Worm (Caenorhabditis elegans): ENCODE data around the gene C08F8.3.

C08F8.3 gene

DNA sequence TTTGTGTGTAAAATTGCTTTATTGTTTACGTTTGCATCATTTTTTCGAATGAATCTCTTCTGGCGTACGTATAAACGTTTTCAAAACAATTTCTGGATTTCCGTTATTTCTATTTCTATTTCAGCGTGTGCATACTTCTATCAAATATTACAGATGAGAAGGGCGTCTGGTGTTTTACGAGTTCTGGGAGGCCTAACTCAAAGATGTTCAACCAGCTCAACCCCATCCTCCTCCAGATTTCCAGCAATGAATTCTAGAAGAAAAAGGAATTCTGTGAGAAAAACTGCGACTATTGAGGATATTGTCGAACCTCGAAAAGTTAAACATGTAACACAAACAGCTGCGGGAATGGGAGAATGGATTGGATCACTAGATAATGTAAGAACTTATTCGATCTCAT, 4.0 kb upstream of the C08F8.3 start, which contains the start of gene C08F8.2:
C08F8.2 (plus strand) TSS at position 154 of the 400 bp plus-strand sequence.
- TF ChIP-seq ama-1 (optimal IDR thresholded peaks at IDR 0.05), result peak; percentile 1
- TF ChIP-seq lin-11 (tag; optimal IDR thresholded peaks at IDR 0.05), result no peak
- peak in 1 of 2 experiments; percentile 37 for TF ChIP-seq lsy-2 (tag; optimal IDR thresholded peaks at IDR 0.05)
- TF ChIP-seq nhr-6 (tag; optimal IDR thresholded peaks at IDR 0.05), result no peak

ce11 chrIV:11156526-11156925, 1.7 kb downstream of the C08F8.3 start:
- TF ChIP-seq peb-1 (tag; optimal IDR thresholded peaks at IDR 0.05) (no peak), lsy-2 (tag; optimal IDR thresholded peaks at IDR 0.05) (no peak), ceh-16 (tag; optimal IDR thresholded peaks at IDR 0.05) (no peak), nhr-23 (tag; optimal IDR thresholded peaks at IDR 0.05) (no peak)

DNA sequence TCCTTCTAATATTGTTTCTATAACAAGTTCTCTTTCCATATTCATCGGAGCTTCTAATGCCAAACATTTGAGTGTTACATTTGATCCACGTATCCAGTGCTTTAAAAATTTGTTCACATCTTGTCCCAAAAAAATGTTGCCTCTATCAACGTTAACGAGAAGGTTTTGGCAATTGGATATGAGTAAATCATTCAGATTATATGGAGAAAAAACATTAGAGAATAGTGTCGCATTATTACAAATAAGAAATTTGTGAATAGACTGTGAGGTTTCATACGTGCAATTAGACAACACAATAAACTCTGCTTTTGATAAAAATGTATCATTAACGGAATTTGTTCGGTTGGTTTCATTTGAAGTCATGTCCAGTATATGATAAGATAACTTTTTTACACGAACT, 5.0 kb downstream of the C08F8.3 start, which contains the start of gene mboa-4:
mboa-4 (minus strand) TSS at position 101 of the 400 bp plus-strand sequence.
- TF ChIP-seq blmp-1 (tag; optimal IDR thresholded peaks at IDR 0.05; ENCODE audit: insufficient read depth), result no peak
- TF ChIP-seq C34F6.9 (tag; optimal IDR thresholded peaks at IDR 0.05), result no peak
- no peak for TF ChIP-seq nhr-11 (tag; optimal IDR thresholded peaks at IDR 0.05)

DNA sequence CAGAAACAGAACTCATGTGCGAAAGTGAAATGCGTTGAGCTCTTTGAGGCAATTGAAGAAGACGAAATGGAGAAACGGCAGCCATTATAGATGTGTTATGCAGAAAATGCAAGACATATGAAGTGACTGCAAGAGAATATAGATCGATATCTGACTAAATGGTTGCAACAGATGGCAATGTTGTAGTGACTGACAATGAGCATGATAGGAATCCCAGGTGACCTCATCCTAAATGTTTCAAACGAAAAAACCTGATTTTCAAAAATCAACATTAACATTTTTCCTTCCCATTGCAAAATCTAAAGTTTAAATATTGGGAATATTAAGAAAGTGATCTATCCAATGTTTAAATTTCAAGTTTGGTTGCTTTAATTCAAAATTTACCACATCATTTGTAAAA, 5.9 kb downstream of the C08F8.3 start, which contains the start of gene C08F8.15:
C08F8.15 (minus strand) TSS at position 101 of the 400 bp plus-strand sequence.
- TF ChIP-seq elt-3 (tag; optimal IDR thresholded peaks at IDR 0.05) (no peak), egl-27 (tag; optimal IDR thresholded peaks at IDR 0.05) (no peak), snpc-4 (tag; optimal IDR thresholded peaks at IDR 0.05) (no peak), nhr-21 (tag; optimal IDR thresholded peaks at IDR 0.05) (no peak), lin-11 (tag; optimal IDR thresholded peaks at IDR 0.05) (no peak), gmeb-1 (tag; optimal IDR thresholded peaks at IDR 0.05) (no peak), ama-1 (optimal IDR thresholded peaks at IDR 0.05) (no peak), alr-1 (tag; optimal IDR thresholded peaks at IDR 0.05) (no peak), mab-5 (tag; optimal IDR thresholded peaks at IDR 0.05) (no peak), peb-1 (tag; optimal IDR thresholded peaks at IDR 0.05) (no peak), F13H6.1 (tag; optimal IDR thresholded peaks at IDR 0.05) (no peak), mbf-1 (tag; optimal IDR thresholded peaks at IDR 0.05) (no peak), unc-62 (GFP tag; optimal IDR thresholded peaks at IDR 0.05) (no peak), Y55F3AM.14 (GFP tag; optimal IDR thresholded peaks at IDR 0.05) (no peak)

- no peak for TF ChIP-seq nhr-237 (tag; optimal IDR thresholded peaks at IDR 0.05)
- TF ChIP-seq elt-3 (tag; optimal IDR thresholded peaks at IDR 0.05), result no peak
- no peak for TF ChIP-seq skn-1 (tag; optimal IDR thresholded peaks at IDR 0.05)
- TF ChIP-seq C34F6.9 (tag; optimal IDR thresholded peaks at IDR 0.05), result no peak
- no peak for TF ChIP-seq nhr-129 (tag; optimal IDR thresholded peaks at IDR 0.05)
- TF ChIP-seq nhr-11 (tag; optimal IDR thresholded peaks at IDR 0.05), result no peak
- TF ChIP-seq sma-9 (GFP tag; optimal IDR thresholded peaks at IDR 0.05), result no peak
- TF ChIP-seq sma-9 (tag; optimal IDR thresholded peaks at IDR 0.05), result no peak
- TF ChIP-seq lin-39 (tag; optimal IDR thresholded peaks at IDR 0.05), result no peak
- no peak for TF ChIP-seq nhr-23 (tag; optimal IDR thresholded peaks at IDR 0.05)
- TF ChIP-seq blmp-1 (tag; optimal IDR thresholded peaks at IDR 0.05; ENCODE audit: insufficient read depth), result no peak
- TF ChIP-seq nhr-21 (tag; optimal IDR thresholded peaks at IDR 0.05), result no peak
- no peak for TF ChIP-seq crh-2 (tag; optimal IDR thresholded peaks at IDR 0.05)
- no peak for TF ChIP-seq gmeb-1 (tag; optimal IDR thresholded peaks at IDR 0.05)
- TF ChIP-seq peb-1 (tag; optimal IDR thresholded peaks at IDR 0.05), result no peak
- TF ChIP-seq Y55F3AM.14 (GFP tag; optimal IDR thresholded peaks at IDR 0.05), result no peak
- no peak for TF ChIP-seq mbf-1 (tag; optimal IDR thresholded peaks at IDR 0.05)
These were observed 7.6 kb downstream of the C08F8.3 start, which contains the start of gene fbxb-9 for ce11 chrIV:11162451-11162850. fbxb-9 (minus strand) TSS chrIV:11162551.

ce11 chrIV:11164831-11165230, 10.0 kb downstream of the C08F8.3 start, which contains the start of gene C08F8.6:
C08F8.6 (minus strand) TSS chrIV:11164931.
- TF ChIP-seq lin-13 (GFP tag; optimal IDR thresholded peaks at IDR 0.05), result no peak
- no peak for TF ChIP-seq crh-2 (tag; optimal IDR thresholded peaks at IDR 0.05)
- no peak for TF ChIP-seq elt-1 (tag; optimal IDR thresholded peaks at IDR 0.05)
- no peak for TF ChIP-seq ztf-1 (GFP tag; conservative IDR thresholded peaks at IDR 0.05)
- TF ChIP-seq nhr-6 (tag; optimal IDR thresholded peaks at IDR 0.05), result no peak
- no peak for TF ChIP-seq lin-39 (tag; optimal IDR thresholded peaks at IDR 0.05)
- no peak for TF ChIP-seq nhr-129 (tag; optimal IDR thresholded peaks at IDR 0.05)
- TF ChIP-seq mbf-1 (tag; optimal IDR thresholded peaks at IDR 0.05), result no peak
- TF ChIP-seq nhr-10 (tag; optimal IDR thresholded peaks at IDR 0.05), result no peak
- TF ChIP-seq dmd-4 (tag; optimal IDR thresholded peaks at IDR 0.05), result no peak
- no peak for TF ChIP-seq nhr-21 (tag; optimal IDR thresholded peaks at IDR 0.05)
- no peak for TF ChIP-seq zag-1 (tag; optimal IDR thresholded peaks at IDR 0.05)
- no peak for TF ChIP-seq ceh-82 (tag; optimal IDR thresholded peaks at IDR 0.05)
- no peak for TF ChIP-seq skn-1 (tag; optimal IDR thresholded peaks at IDR 0.05)

Data from whole organism, L2 larva.